Worm (Caenorhabditis elegans) whole organism, dauer: ENCODE data around the gene hpo-34.

Source experiments
- unc-62 ChIP-seq: sonication (generic microtip); optimal IDR thresholded peaks from 2 replicates; lab custom pipeline; 2017; ENCODE audit warnings: missing biosample characterization, missing genetic modification reagents, missing genetic modification characterization

The hpo-34 gene

ce11 chrX:11519016-11519509 lies at the start of gene hpo-34:
Gene hpo-34 (minus strand): TSS chrX:11519066.
- TF ChIP-seq unc-62 (GFP tag; lab: Kevin White, UChicago) = no peak

- no peak for TF ChIP-seq unc-62 (GFP tag; lab: Kevin White, UChicago)
These were observed 44.8 kb upstream of the hpo-34 start, which contains the start of gene trpp-9 for ce11 chrX:11563663-11564062. Gene trpp-9 (plus strand): TSS chrX:11563923.

ce11 chrX:11560615-11561014 lies 41.7 kb upstream of the hpo-34 start, which contains the start of gene lev-8:
Gene lev-8 (plus strand): TSS chrX:11560915.
- TF ChIP-seq unc-62 (GFP tag; lab: Kevin White, UChicago) = no peak

ce11 chrX:11560076-11560475 lies 41.2 kb upstream of the hpo-34 start:
- TF ChIP-seq unc-62 (GFP tag; lab: Kevin White, UChicago) = no peak

ce11 chrX:11558156-11558555 lies 39.3 kb upstream of the hpo-34 start:
- no peak for TF ChIP-seq unc-62 (GFP tag; lab: Kevin White, UChicago)

- no peak for TF ChIP-seq unc-62 (GFP tag; lab: Kevin White, UChicago)
These were observed 37.4 kb upstream of the hpo-34 start, which contains the start of gene C35C5.10 for ce11 chrX:11556194-11556739. Gene C35C5.10 (plus strand): TSS chrX:11556244.

DNA sequence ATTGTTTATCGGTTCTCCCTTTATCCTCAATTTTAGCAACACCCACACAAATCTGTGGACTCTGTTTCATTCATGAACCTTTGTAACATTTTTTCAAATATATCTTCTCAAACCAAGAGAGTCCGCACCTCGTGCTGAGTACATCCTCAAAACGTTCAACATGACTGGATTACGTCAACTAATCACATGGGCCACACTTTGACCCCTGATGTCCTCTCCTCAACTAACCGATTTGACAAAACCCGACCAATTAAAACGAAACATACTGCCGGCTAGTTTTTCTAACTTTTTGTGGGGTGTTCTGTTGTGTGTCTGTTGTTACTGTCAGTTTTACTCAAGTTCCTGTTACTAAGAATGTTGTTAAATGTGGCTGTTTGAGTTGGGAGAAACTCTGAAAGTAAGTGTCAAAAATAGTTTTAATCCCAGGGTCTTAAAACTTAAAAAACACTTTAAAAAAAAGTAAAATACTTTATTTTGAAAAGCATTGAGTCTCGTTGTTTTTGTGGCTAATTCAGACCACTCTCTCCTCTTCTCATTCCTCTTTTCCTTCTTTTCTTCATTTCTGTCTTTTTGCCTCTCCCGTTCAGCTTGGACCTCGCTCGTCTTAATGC lies 36.8 kb upstream of the hpo-34 start:
- TF ChIP-seq unc-62 (GFP tag; lab: Kevin White, UChicago) = no peak

ce11 chrX:11555046-11555445 lies 36.2 kb upstream of the hpo-34 start:
- no peak for TF ChIP-seq unc-62 (GFP tag; lab: Kevin White, UChicago)

DNA sequence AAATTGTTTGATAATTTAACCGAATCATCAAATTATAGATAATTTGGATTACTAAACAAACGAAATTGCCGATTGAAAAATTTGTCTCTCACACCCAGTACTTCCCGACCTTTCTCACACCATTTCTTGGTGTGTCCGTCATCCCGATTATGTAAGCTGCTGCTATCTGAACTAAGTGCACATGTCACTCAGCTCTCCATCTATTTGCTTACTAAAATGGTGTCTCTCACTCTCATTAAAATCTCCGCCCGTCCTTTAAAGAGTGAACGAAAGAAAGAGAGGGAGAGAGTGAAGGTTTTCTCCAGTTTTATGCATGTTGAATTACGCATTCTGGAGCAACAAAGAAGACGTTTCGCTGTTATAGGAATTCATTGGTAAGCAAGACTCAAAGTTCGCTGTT lies 35.7 kb upstream of the hpo-34 start:
- TF ChIP-seq unc-62 (GFP tag; lab: Kevin White, UChicago) = no peak

ce11 chrX:11552879-11553278 lies 34.0 kb upstream of the hpo-34 start:
- TF ChIP-seq unc-62 (GFP tag; lab: Kevin White, UChicago) = no peak

DNA sequence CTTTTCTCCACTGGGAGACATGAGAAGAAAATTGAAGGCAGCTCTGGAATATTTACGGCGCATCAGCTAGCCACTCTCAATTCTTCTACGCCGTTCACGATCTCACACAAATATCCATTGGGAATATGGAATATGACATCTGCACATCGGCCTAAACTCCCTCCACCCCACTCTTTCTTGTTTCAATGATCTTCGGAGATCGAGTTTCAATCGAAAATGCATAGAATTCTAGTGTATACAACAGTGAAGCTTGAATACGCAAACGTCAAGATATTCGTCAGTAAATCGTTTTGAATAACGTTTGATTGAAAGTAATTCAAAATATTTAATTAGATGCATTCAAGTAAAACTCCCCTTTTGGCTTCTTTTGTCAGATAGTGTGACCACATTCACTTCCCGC lies 32.9 kb upstream of the hpo-34 start:
- TF ChIP-seq unc-62 (GFP tag; lab: Kevin White, UChicago) = no peak

DNA sequence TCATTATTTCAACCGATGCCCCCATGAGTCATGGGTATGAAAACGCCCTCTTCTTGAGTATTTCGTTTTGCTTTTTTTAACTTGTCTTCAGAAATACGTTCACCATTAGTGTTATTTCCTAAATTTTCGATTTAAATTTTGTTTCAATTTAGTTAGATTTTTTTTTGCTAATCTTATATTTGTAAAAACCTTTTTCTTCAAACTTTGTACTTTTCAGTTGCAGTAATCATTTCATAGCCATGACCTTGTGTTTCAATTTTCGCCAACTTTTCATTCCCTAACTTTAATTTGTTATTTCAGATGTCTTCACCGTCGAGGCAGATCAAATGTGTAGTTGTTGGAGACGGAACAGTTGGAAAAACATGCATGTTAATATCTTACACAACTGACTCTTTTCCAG lies 29.4 kb upstream of the hpo-34 start, which contains the start of gene mig-2:
Gene mig-2 (plus strand): TSS at position 301 of the 400 bp plus-strand sequence.
- TF ChIP-seq unc-62 (GFP tag; lab: Kevin White, UChicago) = no peak

DNA sequence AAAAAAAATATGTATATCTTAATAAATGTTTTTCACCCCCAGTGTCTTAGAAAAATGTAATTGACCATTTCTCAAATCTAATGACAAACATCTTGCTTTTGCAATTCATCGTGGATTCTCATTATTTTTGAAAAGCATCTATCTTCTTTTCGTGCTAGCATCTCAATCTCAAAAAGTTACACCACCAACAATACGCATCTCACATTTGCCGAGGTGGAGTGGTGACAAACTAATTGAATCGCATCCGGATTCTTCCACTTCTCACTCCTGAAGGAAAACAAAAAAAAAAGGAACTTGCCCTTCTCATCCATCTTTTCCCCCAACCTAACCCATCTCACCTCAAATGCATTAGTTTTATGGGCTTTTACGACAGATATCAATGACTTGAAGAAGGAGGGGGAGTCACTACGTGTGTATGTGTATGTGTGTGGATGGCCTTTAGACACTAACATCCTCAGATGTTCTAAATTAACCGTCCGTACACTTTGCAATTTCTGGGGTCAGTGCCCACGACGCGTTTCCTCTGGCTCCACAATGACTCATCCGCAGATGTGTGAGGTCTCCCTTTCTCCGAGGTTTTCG lies 28.7 kb upstream of the hpo-34 start:
- TF ChIP-seq unc-62 (GFP tag; lab: Kevin White, UChicago) = no peak

ce11 chrX:11546445-11547275 lies 27.8 kb upstream of the hpo-34 start, which contains the start of gene selt-1.1:
Gene selt-1.1 (minus strand): TSS chrX:11546495.
- TF ChIP-seq unc-62 (GFP tag; lab: Kevin White, UChicago) = no peak

- TF ChIP-seq unc-62 (GFP tag; lab: Kevin White, UChicago) = no peak
These were observed 22.8 kb upstream of the hpo-34 start for ce11 chrX:11541690-11542089.
